Fruit fly (Drosophila melanogaster): ENCODE measurements around the gene CG33257.

- TF ChIP-seq psq (optimal IDR thresholded peaks at IDR 0.05) (no peak), usp (GFP tag; optimal IDR thresholded peaks at IDR 0.05) (no peak), CG8478 (optimal IDR thresholded peaks at IDR 0.05) (no peak), EcR (GFP tag; optimal IDR thresholded peaks at IDR 0.05) (no peak)
Measured at dm6 chr3L:16392203-16392800, 46.2 kb downstream of the CG33257 start.

Data from whole organism.